Fruit fly (Drosophila melanogaster): ENCODE results near the gene CG9427.

Gene CG9427

DNA sequence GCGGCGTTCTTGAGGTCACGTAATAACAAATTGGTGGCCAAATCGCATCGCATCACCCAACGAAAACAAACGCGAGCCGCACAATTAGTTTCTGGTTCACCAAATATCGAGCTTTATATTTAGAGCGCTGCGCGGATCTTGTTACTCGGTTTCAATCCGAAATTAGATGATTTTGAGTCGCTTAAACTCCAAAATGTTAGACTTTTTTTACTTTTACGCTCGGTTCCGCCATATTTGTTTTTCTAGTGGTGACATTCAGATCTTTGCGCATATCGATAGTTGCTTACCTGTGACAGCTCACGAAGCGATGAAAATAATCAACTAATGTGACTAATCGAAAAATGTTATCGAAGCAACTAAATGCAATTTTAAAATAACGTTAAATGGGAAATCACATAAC is 10.6 kb upstream of the CG9427 start, which contains the start of gene Scm (continued):
- TF ChIP-seq CG4328 (GFP tag; optimal IDR thresholded peaks at IDR 0.05) (no peak), CG2712 (tag; optimal IDR thresholded peaks at IDR 0.05) (peak; percentile 47), CG13296 (GFP tag; optimal IDR thresholded peaks at IDR 0.05) (no peak), CG7839 (tag; optimal IDR thresholded peaks at IDR 0.05) (no peak), Hmx (GFP tag; optimal IDR thresholded peaks at IDR 0.05) (no peak), sens-2 (GFP tag; IDR thresholded peaks at IDR 0.05) (no peak), croc (GFP tag; conservative IDR thresholded peaks at IDR 0.05) (no peak), sna (GFP tag; IDR thresholded peaks at IDR 0.05; ENCODE audit: partially characterized antibody) (peak; percentile 95), ems (GFP tag; optimal IDR thresholded peaks at IDR 0.05) (peak; percentile 2), CG8290 (GFP tag; optimal IDR thresholded peaks at IDR 0.05) (peak; percentile 48), CG8290 (tag; optimal IDR thresholded peaks at IDR 0.05) (no peak), CG17802 (tag; optimal IDR thresholded peaks at IDR 0.05) (no peak), exex (tag; optimal IDR thresholded peaks at IDR 0.05) (peak; percentile 22), stwl (tag; optimal IDR thresholded peaks at IDR 0.05) (peak; percentile 100), CG7987 (GFP tag; optimal IDR thresholded peaks at IDR 0.05) (peak; percentile 22), B-H1 (GFP tag; IDR thresholded peaks at IDR 0.05) (no peak), CG17912 (GFP tag; optimal IDR thresholded peaks at IDR 0.05) (no peak), jumu (GFP tag; optimal IDR thresholded peaks at IDR 0.05) (no peak), CG14667 (GFP tag; IDR thresholded peaks at IDR 0.05) (no peak), Gsc (GFP tag; IDR thresholded peaks at IDR 0.05) (no peak), Eip74EF (GFP tag; optimal IDR thresholded peaks at IDR 0.05) (no peak), al (GFP tag; IDR thresholded peaks at IDR 0.05) (no peak), Taf1 (GFP tag; IDR thresholded peaks at IDR 0.05) (no peak), CG4360 (GFP tag; IDR thresholded peaks at IDR 0.05) (no peak), Fer3 (tag; optimal IDR thresholded peaks at IDR 0.05) (no peak), CG11696 (GFP tag; IDR thresholded peaks at IDR 0.05) (no peak), Rfx (GFP tag; IDR thresholded peaks at IDR 0.05) (peak; percentile 24; the same call in 1 of the 2 replicates), klu (GFP tag; IDR thresholded peaks at IDR 0.05) (no peak), gfzf (GFP tag; optimal IDR thresholded peaks at IDR 0.05) (peak; percentile 37), CG6791 (GFP tag; IDR thresholded peaks at IDR 0.05; ENCODE audit: partially characterized antibody) (peak; percentile 97), CG16813 (GFP tag; IDR thresholded peaks at IDR 0.05; ENCODE audit: partially characterized antibody) (peak; percentile 91), CG4617 (GFP tag; optimal IDR thresholded peaks at IDR 0.05; ENCODE audit: borderline replicate concordance) (peak; percentile 74), Sin3A (optimal IDR thresholded peaks at IDR 0.05) (peak; percentile 15), amos (GFP tag; IDR thresholded peaks at IDR 0.05; ENCODE audit: partially characterized antibody) (peak; percentile 92), phol (tag; optimal IDR thresholded peaks at IDR 0.05) (peak; percentile 100), CG12155 (GFP tag; optimal IDR thresholded peaks at IDR 0.05) (no peak), CG8924 (tag; optimal IDR thresholded peaks at IDR 0.05) (peak; percentile 39), MESR4 (GFP tag; optimal IDR thresholded peaks at IDR 0.05) (peak; percentile 82), gsb-n (tag; optimal IDR thresholded peaks at IDR 0.05) (peak; percentile 46), grau (tag; optimal IDR thresholded peaks at IDR 0.05) (no peak), Sry-δ (GFP tag; optimal IDR thresholded peaks at IDR 0.05) (peak; percentile 97), E2f2 (GFP tag; IDR thresholded peaks at IDR 0.05) (peak; percentile 71), CG6813 (GFP tag; optimal IDR thresholded peaks at IDR 0.05) (no peak), zen2 (GFP tag; IDR thresholded peaks at IDR 0.05; ENCODE audit: partially characterized antibody) (peak; percentile 89), CG11398 (GFP tag; optimal IDR thresholded peaks at IDR 0.05) (peak; percentile 4), vnd (GFP tag; IDR thresholded peaks at IDR 0.05; ENCODE audit: partially characterized antibody) (peak; percentile 78), CG32532 (GFP tag; IDR thresholded peaks at IDR 0.05) (no peak), CG7271 (tag; optimal IDR thresholded peaks at IDR 0.05) (no peak), dmrt11E (tag; optimal IDR thresholded peaks at IDR 0.05) (no peak), chinmo (GFP tag; IDR thresholded peaks at IDR 0.05; ENCODE audit: partially characterized antibody) (peak; percentile 78; the same call in 1 of the 4 replicates), CG6175 (GFP tag; IDR thresholded peaks at IDR 0.05) (no peak)

Data from whole organism, embryonic.